Worm (Caenorhabditis elegans): ENCODE data around the gene K12H6.4.

K12H6.4 gene

ce11 chrII:2804245-2804644, 19.8 kb downstream of the K12H6.4 start (continued):
- TF ChIP-seq tag-97 (GFP tag; IDR thresholded peaks at IDR 0.05) = no peak
- TF ChIP-seq egl-43 (GFP tag; IDR thresholded peaks at IDR 0.05) = no peak

DNA sequence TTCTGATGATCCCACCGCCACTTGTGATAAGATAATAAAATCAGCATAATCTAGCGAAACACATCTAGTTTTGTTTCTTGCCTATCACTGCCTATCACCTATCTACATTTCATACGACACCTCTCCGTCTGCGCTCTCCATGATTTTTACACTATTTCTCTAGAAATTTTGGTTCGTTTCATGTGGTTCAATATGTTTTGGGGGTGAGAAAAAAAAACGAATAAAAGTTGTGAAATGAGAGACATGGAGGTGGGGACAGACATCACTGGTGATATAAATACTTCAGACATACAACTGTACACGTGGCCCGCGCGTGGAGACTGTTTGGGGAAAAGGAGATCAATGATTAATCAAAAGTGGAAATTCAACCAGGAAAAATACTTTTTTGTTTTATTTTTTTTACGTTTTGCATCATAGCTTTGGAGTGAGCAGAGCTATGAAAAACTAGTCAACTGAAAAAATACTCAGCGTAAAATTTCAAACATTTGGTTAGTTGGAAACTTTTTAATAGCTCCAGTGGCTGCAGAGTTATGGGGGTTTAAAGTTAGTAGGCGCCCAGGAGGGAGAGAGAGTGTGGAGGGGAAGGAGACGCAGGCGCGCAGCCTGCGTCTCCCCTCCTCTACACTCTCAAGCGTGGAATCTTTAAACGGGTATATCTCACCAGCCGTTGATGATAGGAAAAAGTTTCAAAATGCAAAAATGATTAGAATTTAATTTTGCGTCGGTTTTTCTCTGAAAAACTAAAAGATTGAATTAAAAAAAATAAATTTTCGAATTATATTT, 21.1 kb downstream of the K12H6.4 start:
- TF ChIP-seq aha-1 (tag) (no peak), arid-1 (GFP tag; conservative IDR thresholded peaks at IDR 0.05) (no peak), zfp-2 (tag; optimal IDR thresholded peaks at IDR 0.05) (no peak), mxl-3 (GFP tag; optimal IDR thresholded peaks at IDR 0.05) (peak; percentile 70), dve-1 (tag; optimal IDR thresholded peaks at IDR 0.05; ENCODE audit: insufficient read depth) (peak; percentile 64), ceh-20 (GFP tag; IDR thresholded peaks at IDR 0.05) (no peak), Y5F2A.4 (GFP tag; optimal IDR thresholded peaks at IDR 0.05) (no peak), lin-38 (GFP tag; IDR thresholded peaks at IDR 0.05) (no peak), mep-1 (tag; optimal IDR thresholded peaks at IDR 0.05) (peak; percentile 16), hlh-30 (tag; optimal IDR thresholded peaks at IDR 0.05; ENCODE audit: insufficient read depth) (peak; percentile 64), daf-12 (tag; optimal IDR thresholded peaks at IDR 0.05) (no peak), zfp-3 (GFP tag; conservative IDR thresholded peaks at IDR 0.05) (no peak), ztf-7 (tag; optimal IDR thresholded peaks at IDR 0.05) (no peak), fkh-10 (GFP tag; optimal IDR thresholded peaks at IDR 0.05) (no peak), nhr-28 (tag; optimal IDR thresholded peaks at IDR 0.05) (peak; percentile 63), nhr-102 (tag; optimal IDR thresholded peaks at IDR 0.05) (peak; percentile 40), pqm-1 (tag; optimal IDR thresholded peaks at IDR 0.05) (peak; percentile 82), cey-2 (tag; optimal IDR thresholded peaks at IDR 0.05; ENCODE audit: borderline replicate concordance, insufficient read depth) (peak; percentile 3), daf-16 (GFP tag; optimal IDR thresholded peaks at IDR 0.05) (no peak), daf-16 (tag; optimal IDR thresholded peaks at IDR 0.05) (peak; percentile 54), dmd-6 (GFP tag; IDR thresholded peaks at IDR 0.05) (peak; percentile 68), nhr-48 (tag; optimal IDR thresholded peaks at IDR 0.05) (peak; percentile 70), ama-1 (optimal IDR thresholded peaks at IDR 0.05) (no peak), hlh-11 (tag; optimal IDR thresholded peaks at IDR 0.05) (peak; percentile 69), T26A8.4 (GFP tag; IDR thresholded peaks at IDR 0.05) (no peak), gei-8 (GFP tag; optimal IDR thresholded peaks at IDR 0.05) (no peak), snpc-1.2 (GFP tag; IDR thresholded peaks at IDR 0.05) (no peak), nhr-41 (GFP tag; IDR thresholded peaks at IDR 0.05) (no peak), ztf-11 (tag; optimal IDR thresholded peaks at IDR 0.05) (no peak), daf-19 (GFP tag; conservative IDR thresholded peaks at IDR 0.05) (no peak), zag-1 (tag; optimal IDR thresholded peaks at IDR 0.05) (no peak), dmd-9 (GFP tag; IDR thresholded peaks at IDR 0.05) (no peak), unc-62 (GFP tag; optimal IDR thresholded peaks at IDR 0.05 in 1 of 2) (peak in 1 of 2 experiments; percentile 70), unc-62 (tag; optimal IDR thresholded peaks at IDR 0.05) (no peak), Y48G9A.11 (GFP tag; IDR thresholded peaks at IDR 0.05) (no peak), mxl-2 (GFP tag; conservative IDR thresholded peaks at IDR 0.05) (peak; percentile 66; the same call in 1 of the 2 replicates), Y105C5A.15 (GFP tag; IDR thresholded peaks at IDR 0.05) (no peak), Y75B8A.6 (GFP tag; IDR thresholded peaks at IDR 0.05) (no peak), nhr-237 (tag; optimal IDR thresholded peaks at IDR 0.05) (no peak), pha-4 (GFP tag; IDR thresholded peaks at IDR 0.05) (0 out of 2 replicates have a peak, but pooled peaks have one; percentile 7), pha-4 (tag; optimal IDR thresholded peaks at IDR 0.05) (no peak)

Measured in whole organism, L4 larva.